Fruit fly (Drosophila melanogaster): ENCODE measurements around the gene Osi13.

Gene Osi13

DNA sequence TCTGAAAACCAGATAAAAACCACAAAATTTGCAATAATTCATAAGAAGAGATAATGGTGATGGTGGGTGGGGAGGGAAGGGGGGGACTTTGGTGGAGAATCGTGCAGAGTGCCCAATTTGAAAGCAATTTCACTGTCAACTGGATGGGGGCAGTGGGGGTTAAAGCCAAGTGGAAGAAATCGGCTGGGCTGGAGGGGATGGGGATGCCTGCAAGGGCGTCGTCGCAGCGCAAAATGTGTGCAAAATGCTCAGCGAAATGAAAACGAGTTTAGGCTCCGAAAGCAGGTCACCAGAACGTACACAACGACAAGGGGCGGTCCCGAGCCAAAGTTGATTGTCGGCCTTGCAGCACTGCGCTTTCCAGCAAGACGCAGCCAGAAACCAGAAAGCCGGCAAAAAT, 38.7 kb upstream of the Osi13 start:
- TF ChIP-seq sens-2 (GFP tag; IDR thresholded peaks at IDR 0.05) (no peak), CG8944 (GFP tag; optimal IDR thresholded peaks at IDR 0.05) (no peak), Lhr (GFP tag; optimal IDR thresholded peaks at IDR 0.05) (no peak), ci (GFP tag; IDR thresholded peaks at IDR 0.05) (0 out of 3 replicates have a peak, but pooled peaks have one; percentile 31), disco-r (GFP tag; optimal IDR thresholded peaks at IDR 0.05) (no peak), chm (GFP tag; IDR thresholded peaks at IDR 0.05) (no peak)

DNA sequence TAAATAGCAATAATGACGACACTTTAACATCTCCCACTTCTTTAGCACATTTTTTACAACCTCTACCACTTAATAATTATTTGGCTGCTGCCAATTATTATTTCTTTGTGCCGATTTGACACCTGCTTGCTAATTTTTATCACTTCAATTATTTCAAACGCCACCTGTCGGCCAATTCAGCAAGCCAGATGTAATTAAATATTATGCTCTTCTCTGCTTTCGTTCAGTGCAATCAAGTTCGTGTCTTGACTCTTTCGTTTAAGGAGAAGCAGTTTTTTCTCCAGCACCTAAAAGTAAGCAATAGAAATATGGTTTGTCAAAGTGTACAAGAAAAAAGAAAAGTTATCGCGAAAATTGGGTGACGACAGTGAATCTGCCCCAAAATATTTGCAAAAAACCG, 37.1 kb upstream of the Osi13 start:
- TF ChIP-seq pan (optimal IDR thresholded peaks at IDR 0.05) = no peak
- no peak for TF ChIP-seq pan (GFP tag; optimal IDR thresholded peaks at IDR 0.05 in 1 of 2, IDR thresholded peaks at IDR 0.05 in 1 of 2)
- peak; percentile 85 for TF ChIP-seq zen (tag; optimal IDR thresholded peaks at IDR 0.05)
- TF ChIP-seq Blimp-1 (GFP tag; optimal IDR thresholded peaks at IDR 0.05) = peak; percentile 11
- TF ChIP-seq CTCF (GFP tag; optimal IDR thresholded peaks at IDR 0.05) = peak; percentile 90
- no peak for TF ChIP-seq Chrac-16 (GFP tag; optimal IDR thresholded peaks at IDR 0.05)
- TF ChIP-seq da (GFP tag; optimal IDR thresholded peaks at IDR 0.05) = no peak
- TF ChIP-seq Abd-B (GFP tag; optimal IDR thresholded peaks at IDR 0.05) = peak; percentile 59
- peak; percentile 22 for TF ChIP-seq pita (GFP tag; optimal IDR thresholded peaks at IDR 0.05)
- no peak for TF ChIP-seq CG6254 (GFP tag; optimal IDR thresholded peaks at IDR 0.05)
- peak; percentile 20 for TF ChIP-seq CG7745 (tag; optimal IDR thresholded peaks at IDR 0.05)
- no peak for TF ChIP-seq crc (GFP tag; optimal IDR thresholded peaks at IDR 0.05)
- peak; percentile 71 for TF ChIP-seq zf30C (GFP tag; optimal IDR thresholded peaks at IDR 0.05)
- TF ChIP-seq CG11247 (GFP tag; IDR thresholded peaks at IDR 0.05) = peak; percentile 46
- no peak for TF ChIP-seq CG2202 (tag; optimal IDR thresholded peaks at IDR 0.05)
- TF ChIP-seq zfh1 (GFP tag; IDR thresholded peaks at IDR 0.05) = no peak
- TF ChIP-seq CG1603 (tag; optimal IDR thresholded peaks at IDR 0.05) = peak; percentile 7

DNA sequence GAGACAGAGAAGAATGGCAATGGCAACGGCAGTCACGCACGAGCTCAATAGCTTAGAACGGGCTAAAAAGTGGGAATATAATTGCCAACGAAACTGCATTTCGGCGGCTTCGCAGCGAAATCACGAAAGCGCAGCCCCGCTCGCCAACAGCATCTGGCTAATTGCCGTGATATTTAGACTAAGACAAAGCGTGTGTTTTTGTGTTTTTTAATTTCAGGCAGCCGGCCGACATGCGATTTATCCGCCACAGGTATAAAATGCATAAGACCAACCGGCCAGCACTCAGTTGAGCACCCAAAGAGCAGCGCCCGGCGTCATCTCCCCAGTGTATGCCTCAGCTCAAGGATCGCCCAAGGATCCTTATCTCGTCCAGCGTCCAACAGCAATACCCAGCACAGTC, 36.7 kb upstream of the Osi13 start, which contains the start of gene Osi8:
TSS of gene Osi8 (plus strand) at position 301 of the 400 bp plus-strand sequence.
- no peak for TF ChIP-seq CG17186 (GFP tag; optimal IDR thresholded peaks at IDR 0.05)
- TF ChIP-seq ab (GFP tag; optimal IDR thresholded peaks at IDR 0.05) = no peak
- no peak for TF ChIP-seq knrl (GFP tag; IDR thresholded peaks at IDR 0.05; ENCODE audit: partially characterized antibody)
- TF ChIP-seq grau (tag; optimal IDR thresholded peaks at IDR 0.05) = no peak
- peak; percentile 33 for TF ChIP-seq Ets65A (GFP tag)
- no peak for TF ChIP-seq Drgx (GFP tag; IDR thresholded peaks at IDR 0.05)
- TF ChIP-seq Ets97D (GFP tag; optimal IDR thresholded peaks at IDR 0.05) = no peak

DNA sequence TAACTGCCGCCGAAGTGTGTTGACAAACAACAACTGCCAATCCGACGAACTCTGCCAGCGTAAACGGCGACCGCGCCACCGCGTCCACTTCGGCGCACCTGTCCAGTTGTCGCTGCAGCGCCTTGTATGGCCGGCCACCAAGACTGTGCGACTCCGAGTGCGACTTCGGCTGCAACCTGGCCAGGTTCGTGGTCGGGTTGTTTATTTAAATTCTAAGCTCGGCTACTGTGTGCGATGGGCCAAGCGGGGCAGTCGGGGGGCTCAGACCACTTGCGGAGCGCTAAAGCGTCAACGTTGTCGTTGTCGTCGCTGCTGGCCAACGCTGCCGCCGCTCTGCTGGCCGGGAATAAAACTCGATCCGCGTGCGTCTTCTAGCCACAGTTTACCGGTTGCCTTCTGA, 31.7 kb upstream of the Osi13 start, which contains the start of gene Osi9:
TSS of gene Osi9 (plus strand) at position 375 of the 400 bp plus-strand sequence.
- 0 out of 2 replicates have a peak, but pooled peaks have one; percentile 25 for TF ChIP-seq vvl (GFP tag; IDR thresholded peaks at IDR 0.05)
- TF ChIP-seq gsb (GFP tag; IDR thresholded peaks at IDR 0.05) = no peak
- no peak for TF ChIP-seq bowl (GFP tag; IDR thresholded peaks at IDR 0.05)
- no peak for TF ChIP-seq CG2129 (GFP tag; IDR thresholded peaks at IDR 0.05; ENCODE audit: partially characterized antibody)
- TF ChIP-seq Eip74EF (GFP tag; optimal IDR thresholded peaks at IDR 0.05) = no peak
- TF ChIP-seq HLH4C (GFP tag; IDR thresholded peaks at IDR 0.05; ENCODE audit: partially characterized antibody) = no peak
- no peak for TF ChIP-seq Atf3 (GFP tag; optimal IDR thresholded peaks at IDR 0.05)
- TF ChIP-seq CG6175 (GFP tag; IDR thresholded peaks at IDR 0.05) = 0 out of 3 replicates have a peak, but pooled peaks have one; percentile 18
- no peak for TF ChIP-seq CG14441 (GFP tag; IDR thresholded peaks at IDR 0.05)
- no peak for TF ChIP-seq CG4854 (GFP tag; optimal IDR thresholded peaks at IDR 0.05)
- TF ChIP-seq CG17612 (GFP tag; IDR thresholded peaks at IDR 0.05) = no peak
- TF ChIP-seq scrt (GFP tag; optimal IDR thresholded peaks at IDR 0.05) = no peak
- no peak for TF ChIP-seq PHDP (tag; optimal IDR thresholded peaks at IDR 0.05)
- TF ChIP-seq CG12219 (GFP tag; optimal IDR thresholded peaks at IDR 0.05) = no peak
- no peak for TF ChIP-seq CG6854 (GFP tag; optimal IDR thresholded peaks at IDR 0.05)
- peak; percentile 33 for TF ChIP-seq CG5180 (GFP tag; optimal IDR thresholded peaks at IDR 0.05)
- TF ChIP-seq bbx (GFP tag; IDR thresholded peaks at IDR 0.05; ENCODE audit: partially characterized antibody) = no peak
- TF ChIP-seq crol (GFP tag; IDR thresholded peaks at IDR 0.05) = 0 out of 2 replicates have a peak, but pooled peaks have one; percentile 27
- no peak for TF ChIP-seq ase (GFP tag; IDR thresholded peaks at IDR 0.05)

All from whole organism, embryonic.